Fruit fly (Drosophila melanogaster): ENCODE data around the gene CG17917.
A peak's percentile ranks its signal among the peaks of the same experiment; 100 is the strongest.

CG17917 gene

dm6 chr3R:6352893-6353623 lies 11.3 kb downstream of the CG17917 start:
- TF ChIP-seq Sin3A (optimal IDR thresholded peaks at IDR 0.05): no peak

dm6 chr3R:6353624-6354352 lies 12.0 kb downstream of the CG17917 start:
- TF ChIP-seq h (optimal IDR thresholded peaks at IDR 0.05) (no peak), psq (optimal IDR thresholded peaks at IDR 0.05) (no peak), Myc (optimal IDR thresholded peaks at IDR 0.05) (no peak), ttk (optimal IDR thresholded peaks at IDR 0.05) (no peak), insv (optimal IDR thresholded peaks at IDR 0.05) (no peak), Sin3A (optimal IDR thresholded peaks at IDR 0.05) (no peak)

- TF ChIP-seq insv (optimal IDR thresholded peaks at IDR 0.05): no peak
- no peak for TF ChIP-seq Sin3A (optimal IDR thresholded peaks at IDR 0.05)
- no peak for TF ChIP-seq h (optimal IDR thresholded peaks at IDR 0.05)
- TF ChIP-seq ttk (optimal IDR thresholded peaks at IDR 0.05): no peak
- TF ChIP-seq Myc (optimal IDR thresholded peaks at IDR 0.05): no peak
- no peak for TF ChIP-seq psq (optimal IDR thresholded peaks at IDR 0.05)
These were observed 12.6 kb downstream of the CG17917 start for dm6 chr3R:6354408-6354807.

dm6 chr3R:6368100-6368499 lies 26.3 kb downstream of the CG17917 start, which contains the start of gene CG42724:
Gene CG42724, minus strand, starts transcription at chr3R:6368288.
- no peak for TF ChIP-seq insv (optimal IDR thresholded peaks at IDR 0.05)
- no peak for TF ChIP-seq ttk (optimal IDR thresholded peaks at IDR 0.05)
- peak; percentile 18 for TF ChIP-seq psq (optimal IDR thresholded peaks at IDR 0.05)

- no peak for TF ChIP-seq ttk (optimal IDR thresholded peaks at IDR 0.05)
- no peak for TF ChIP-seq Myc (optimal IDR thresholded peaks at IDR 0.05)
- TF ChIP-seq insv (optimal IDR thresholded peaks at IDR 0.05): no peak
- TF ChIP-seq psq (optimal IDR thresholded peaks at IDR 0.05): no peak
- TF ChIP-seq h (optimal IDR thresholded peaks at IDR 0.05): no peak
- no peak for TF ChIP-seq Sin3A (optimal IDR thresholded peaks at IDR 0.05)
These were observed 26.9 kb downstream of the CG17917 start, which contains the start of gene CG10286 for dm6 chr3R:6368550-6369238. Gene CG10286, plus strand, starts transcription at chr3R:6368965.

dm6 chr3R:6373512-6374306 lies 31.9 kb downstream of the CG17917 start:
- TF ChIP-seq insv (optimal IDR thresholded peaks at IDR 0.05): no peak
- no peak for TF ChIP-seq ttk (optimal IDR thresholded peaks at IDR 0.05)
- TF ChIP-seq psq (optimal IDR thresholded peaks at IDR 0.05): no peak
- no peak for TF ChIP-seq h (optimal IDR thresholded peaks at IDR 0.05)
- TF ChIP-seq Sin3A (optimal IDR thresholded peaks at IDR 0.05): no peak
- no peak for TF ChIP-seq Myc (optimal IDR thresholded peaks at IDR 0.05)

dm6 chr3R:6374307-6374574 lies 32.5 kb downstream of the CG17917 start, which contains the start of gene CG42564:
Gene CG42564, plus strand, starts transcription at chr3R:6374475.
- TF ChIP-seq insv (optimal IDR thresholded peaks at IDR 0.05): no peak
- TF ChIP-seq psq (optimal IDR thresholded peaks at IDR 0.05): no peak
- no peak for TF ChIP-seq ttk (optimal IDR thresholded peaks at IDR 0.05)
- no peak for TF ChIP-seq Myc (optimal IDR thresholded peaks at IDR 0.05)
- TF ChIP-seq Sin3A (optimal IDR thresholded peaks at IDR 0.05): no peak
- no peak for TF ChIP-seq h (optimal IDR thresholded peaks at IDR 0.05)

- TF ChIP-seq Sin3A (optimal IDR thresholded peaks at IDR 0.05) (no peak), h (optimal IDR thresholded peaks at IDR 0.05) (no peak), psq (optimal IDR thresholded peaks at IDR 0.05) (no peak), ttk (optimal IDR thresholded peaks at IDR 0.05) (no peak), insv (optimal IDR thresholded peaks at IDR 0.05) (no peak), Myc (optimal IDR thresholded peaks at IDR 0.05) (no peak)
These were observed 34.2 kb downstream of the CG17917 start, which contains the start of gene CRAT for dm6 chr3R:6375944-6376343. Gene CRAT, minus strand, starts transcription at chr3R:6376044.

dm6 chr3R:6377497-6377896 lies 35.7 kb downstream of the CG17917 start, which contains the start of gene CG42537:
Gene CG42537, plus strand, starts transcription at chr3R:6377797.
- no peak for TF ChIP-seq insv (optimal IDR thresholded peaks at IDR 0.05)
- TF ChIP-seq Myc (optimal IDR thresholded peaks at IDR 0.05): no peak
- no peak for TF ChIP-seq ttk (optimal IDR thresholded peaks at IDR 0.05)
- no peak for TF ChIP-seq psq (optimal IDR thresholded peaks at IDR 0.05)
- no peak for TF ChIP-seq Sin3A (optimal IDR thresholded peaks at IDR 0.05)
- no peak for TF ChIP-seq h (optimal IDR thresholded peaks at IDR 0.05)

- TF ChIP-seq Sin3A (optimal IDR thresholded peaks at IDR 0.05): no peak
- TF ChIP-seq Myc (optimal IDR thresholded peaks at IDR 0.05): no peak
- TF ChIP-seq insv (optimal IDR thresholded peaks at IDR 0.05): no peak
- TF ChIP-seq h (optimal IDR thresholded peaks at IDR 0.05): no peak
- no peak for TF ChIP-seq psq (optimal IDR thresholded peaks at IDR 0.05)
- TF ChIP-seq ttk (optimal IDR thresholded peaks at IDR 0.05): no peak
These were observed 38.4 kb downstream of the CG17917 start, which contains the start of the genes CG1024 and TfIIFalpha for dm6 chr3R:6380129-6380528. Gene CG1024, minus strand, starts transcription at chr3R:6380328. Gene TfIIFalpha, plus strand, starts transcription at chr3R:6380467.

- TF ChIP-seq insv (optimal IDR thresholded peaks at IDR 0.05): no peak
- no peak for TF ChIP-seq ttk (optimal IDR thresholded peaks at IDR 0.05)
- no peak for TF ChIP-seq h (optimal IDR thresholded peaks at IDR 0.05)
- TF ChIP-seq Myc (optimal IDR thresholded peaks at IDR 0.05): no peak
- no peak for TF ChIP-seq psq (optimal IDR thresholded peaks at IDR 0.05)
- no peak for TF ChIP-seq Sin3A (optimal IDR thresholded peaks at IDR 0.05)
These were observed 40.0 kb downstream of the CG17917 start for dm6 chr3R:6381784-6382183.
